Worm (Caenorhabditis elegans) whole organism, early embryonic: Measurements from ENCODE around the gene grp-1.

ENCODE experiments used
- B0310.2 ChIP-seq: sonication (generic microtip); optimal IDR thresholded peaks from 2 replicates; lab custom pipeline; 2016; ENCODE audit warnings: mild to moderate bottlenecking, missing genetic modification characterization, missing compliant biosample characterization
- F13C5.2 ChIP-seq: sonication (generic microtip); optimal IDR thresholded peaks from 2 replicates; lab custom pipeline; 2017; ENCODE audit warnings: mild to moderate bottlenecking, missing genetic modification characterization, inconsistent platforms, missing compliant biosample characterization
- aly-1 ChIP-seq: sonication (generic microtip); optimal IDR thresholded peaks from 2 replicates; lab custom pipeline; 2016; ENCODE audit warnings: missing genetic modification characterization, missing compliant biosample characterization
- ama-1 ChIP-seq: fragments of 150-350 bp; optimal IDR thresholded peaks from 2 replicates; lab custom pipeline; 2014
- ceh-13 ChIP-seq: fragments of 200-800 bp; sonication (Bioruptor generic); optimal IDR thresholded peaks from 2 replicates; lab custom pipeline; 2018; ENCODE audit warnings: mild to moderate bottlenecking, missing genetic modification characterization, missing compliant biosample characterization
- ceh-36 ChIP-seq: sonication (generic microtip); optimal IDR thresholded peaks from 2 replicates; lab custom pipeline; 2016; ENCODE audit warnings: missing genetic modification characterization, inconsistent platforms, missing compliant biosample characterization
- ets-7 ChIP-seq: sonication (generic microtip); optimal IDR thresholded peaks from 2 replicates; lab custom pipeline; 2016; ENCODE audit warnings: missing genotype, missing genetic modification characterization, missing compliant biosample characterization
- flt-1 ChIP-seq: fragments of 200-800 bp; sonication (Bioruptor generic); IDR thresholded peaks from 2 replicates; pipeline ENCODE4 v1.3.6; 2022; ENCODE audit warnings: missing genetic modification characterization, missing compliant biosample characterization
- hmbx-1 ChIP-seq: sonication (generic microtip); optimal IDR thresholded peaks from 2 replicates; lab custom pipeline; 2016; ENCODE audit warnings: mild to moderate bottlenecking, missing genetic modification characterization, missing compliant biosample characterization
- hmg-4 ChIP-seq: fragments of 200-800 bp; sonication (Bioruptor generic); optimal IDR thresholded peaks from 2 replicates; lab custom pipeline; 2018; ENCODE audit warnings: mild to moderate bottlenecking, missing genetic modification characterization, missing compliant biosample characterization
- hnd-1 ChIP-seq: sonication (generic microtip); optimal IDR thresholded peaks from 2 replicates; lab custom pipeline; 2016; ENCODE audit warnings: missing genetic modification characterization, missing compliant biosample characterization
- pes-1 ChIP-seq: fragments of 200-800 bp; sonication (Bioruptor generic); IDR thresholded peaks from 2 replicates; pipeline ENCODE4 v1.3.6; 2022; ENCODE audit warnings: missing genetic modification reagents, missing genetic modification characterization, missing compliant biosample characterization
- scrt-1 ChIP-seq: fragments of 200-800 bp; sonication (Bioruptor generic); IDR thresholded peaks from 2 replicates; pipeline ENCODE4 v1.3.6; 2022; ENCODE audit warnings: missing genetic modification characterization, missing compliant biosample characterization
- sea-1 ChIP-seq: fragments of 200-800 bp; sonication (Bioruptor generic); conservative IDR thresholded peaks from 2 replicates; pipeline ENCODE4 v1.3.6; 2022; ENCODE audit warnings: missing genetic modification characterization, missing compliant biosample characterization
- tbx-11 ChIP-seq: fragments of 200-800 bp; sonication (Bioruptor generic); IDR thresholded peaks from 2 replicates; pipeline ENCODE4 v1.3.6; 2022; ENCODE audit warnings: missing genetic modification characterization, missing compliant biosample characterization
- tbx-37 ChIP-seq: fragments of 200-800 bp; sonication (Bioruptor generic); conservative IDR thresholded peaks from 2 replicates; pipeline ENCODE4 v1.3.6; 2022; ENCODE audit warnings: missing genetic modification reagents, missing genetic modification characterization, missing compliant biosample characterization
- tra-4 ChIP-seq: sonication (generic microtip); optimal IDR thresholded peaks from 2 replicates; lab custom pipeline; 2017; ENCODE audit warnings: missing genetic modification characterization, missing compliant biosample characterization

grp-1 gene

ce11 chrIII:8126978-8127377, 41.5 kb downstream of the grp-1 start:
- no peak for TF ChIP-seq B0310.2 (tag; lab: Kevin White, UChicago)
- peak; percentile 71 for TF ChIP-seq hmg-4 (GFP tag; lab: Kevin White, UChicago)
- TF ChIP-seq sea-1: peak; percentile 54; the same call in 1 of the 2 replicates
- no peak for TF ChIP-seq scrt-1 (GFP tag; lab: Robert Waterston, UW)
- no peak for TF ChIP-seq tbx-37 (GFP tag; lab: Robert Waterston, UW)
- TF ChIP-seq pes-1 (GFP tag; lab: Robert Waterston, UW): no peak
- TF ChIP-seq hmbx-1 (tag; lab: Kevin White, UChicago): no peak
- TF ChIP-seq ama-1 (lab: Kevin White, UChicago): no peak
- no peak for TF ChIP-seq flt-1 (GFP tag; lab: Robert Waterston, UW)
- TF ChIP-seq F13C5.2: peak; percentile 58
- peak; percentile 26 for TF ChIP-seq aly-1 (tag; lab: Kevin White, UChicago)
- no peak for TF ChIP-seq hnd-1 (tag; lab: Kevin White, UChicago)
- TF ChIP-seq ceh-36 (tag; lab: Kevin White, UChicago): no peak

DNA sequence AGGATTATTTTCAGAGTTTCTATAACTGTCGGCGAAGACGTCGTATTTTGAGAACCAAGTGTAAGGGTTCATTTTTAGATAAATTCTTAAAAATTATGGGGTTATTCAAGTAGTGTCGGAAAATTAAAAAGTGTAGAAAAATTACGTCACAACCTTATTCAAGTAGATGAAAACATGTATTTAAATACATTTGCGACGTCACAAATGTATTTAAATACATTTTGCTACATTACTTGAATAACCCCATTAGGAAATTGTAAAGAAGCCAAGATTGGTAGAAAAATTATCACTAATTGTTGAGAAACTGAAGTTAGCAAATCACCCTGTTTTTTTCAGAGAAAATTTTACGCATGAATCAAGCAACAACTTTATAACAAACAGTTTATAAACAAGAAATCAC, 43.7 kb downstream of the grp-1 start:
- TF ChIP-seq tra-4 (tag; lab: Kevin White, UChicago) (no peak), hmg-4 (GFP tag; lab: Kevin White, UChicago) (no peak), aly-1 (tag; lab: Kevin White, UChicago) (no peak), ceh-36 (tag; lab: Kevin White, UChicago) (no peak), B0310.2 (tag; lab: Kevin White, UChicago) (no peak), flt-1 (GFP tag; lab: Robert Waterston, UW) (no peak), hnd-1 (tag; lab: Kevin White, UChicago) (no peak), hmbx-1 (tag; lab: Kevin White, UChicago) (no peak), ceh-13 (no peak), scrt-1 (GFP tag; lab: Robert Waterston, UW) (no peak), ets-7 (tag; lab: Kevin White, UChicago) (no peak), tbx-11 (GFP tag; lab: Robert Waterston, UW) (no peak), sea-1 (no peak), ama-1 (lab: Kevin White, UChicago) (no peak), tbx-37 (GFP tag; lab: Robert Waterston, UW) (no peak)

ce11 chrIII:8130177-8130902, 44.8 kb downstream of the grp-1 start, which contains the start of the genes rpl-21 and C14B9.10:
Gene rpl-21 (minus strand): TSS chrIII:8130227.
Gene C14B9.10 (plus strand): TSS chrIII:8130852.
- peak; percentile 2 for TF ChIP-seq hmg-4 (GFP tag; lab: Kevin White, UChicago)
- peak; percentile 17 for TF ChIP-seq F13C5.2
- no peak for TF ChIP-seq aly-1 (tag; lab: Kevin White, UChicago)

ce11 chrIII:8132496-8132895, 47.0 kb downstream of the grp-1 start:
- TF ChIP-seq tra-4 (tag; lab: Kevin White, UChicago): no peak
- no peak for TF ChIP-seq F13C5.2
- no peak for TF ChIP-seq flt-1 (GFP tag; lab: Robert Waterston, UW)
- peak; percentile 51 for TF ChIP-seq hmg-4 (GFP tag; lab: Kevin White, UChicago)
- no peak for TF ChIP-seq ets-7 (tag; lab: Kevin White, UChicago)

- TF ChIP-seq ama-1 (lab: Kevin White, UChicago) (no peak), tbx-11 (GFP tag; lab: Robert Waterston, UW) (no peak), flt-1 (GFP tag; lab: Robert Waterston, UW) (no peak), scrt-1 (GFP tag; lab: Robert Waterston, UW) (no peak), aly-1 (tag; lab: Kevin White, UChicago) (no peak), tra-4 (tag; lab: Kevin White, UChicago) (no peak), tbx-37 (GFP tag; lab: Robert Waterston, UW) (no peak), hmg-4 (GFP tag; lab: Kevin White, UChicago) (no peak), ceh-13 (no peak), hmbx-1 (tag; lab: Kevin White, UChicago) (no peak), ceh-36 (tag; lab: Kevin White, UChicago) (no peak), pes-1 (GFP tag; lab: Robert Waterston, UW) (no peak), hnd-1 (tag; lab: Kevin White, UChicago) (no peak), B0310.2 (tag; lab: Kevin White, UChicago) (no peak), F13C5.2 (no peak), ets-7 (tag; lab: Kevin White, UChicago) (no peak), sea-1 (no peak)
Observed at ce11 chrIII:8133346-8133745, 47.8 kb downstream of the grp-1 start, which contains the start of gene C14B9.2. Gene C14B9.2 (plus strand): TSS chrIII:8133665.

DNA sequence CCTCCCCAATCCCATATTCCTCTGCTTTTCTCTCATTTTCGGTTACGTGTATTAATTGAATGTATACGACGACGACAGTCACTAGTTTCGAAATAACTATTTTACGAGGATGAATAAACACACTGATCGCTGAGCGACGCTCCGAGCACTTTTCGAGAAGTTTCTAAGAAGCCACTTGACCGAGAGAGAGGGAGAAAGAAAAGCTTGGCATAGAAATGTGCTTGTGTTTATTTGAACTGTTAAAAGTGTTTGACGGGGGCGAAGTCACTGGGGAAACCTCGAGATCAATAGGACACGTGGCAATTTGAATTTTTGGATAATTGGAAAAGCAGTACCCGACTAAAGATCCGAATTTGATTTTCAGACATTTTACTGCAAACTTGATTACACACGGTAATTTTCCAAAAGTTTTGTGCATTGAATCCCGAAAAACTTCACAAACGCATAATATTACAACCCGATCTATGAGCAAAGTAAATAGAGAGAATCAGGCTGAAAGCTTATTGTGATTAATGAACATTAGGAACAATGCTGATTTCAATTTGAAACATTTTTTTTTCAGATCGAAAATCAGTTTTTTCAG, 51.1 kb downstream of the grp-1 start:
- TF ChIP-seq aly-1 (tag; lab: Kevin White, UChicago) (no peak), scrt-1 (GFP tag; lab: Robert Waterston, UW) (no peak), ceh-36 (tag; lab: Kevin White, UChicago) (no peak), ama-1 (lab: Kevin White, UChicago) (peak; percentile 46)

ce11 chrIII:8137777-8138176, 52.3 kb downstream of the grp-1 start, which contains the start of gene hsp-12.2:
Gene hsp-12.2 (plus strand): TSS chrIII:8138077.
- TF ChIP-seq sea-1: no peak
- no peak for TF ChIP-seq tbx-11 (GFP tag; lab: Robert Waterston, UW)
- TF ChIP-seq ets-7 (tag; lab: Kevin White, UChicago): no peak
- no peak for TF ChIP-seq flt-1 (GFP tag; lab: Robert Waterston, UW)
- TF ChIP-seq ceh-36 (tag; lab: Kevin White, UChicago): no peak
- TF ChIP-seq hmg-4 (GFP tag; lab: Kevin White, UChicago): no peak
- no peak for TF ChIP-seq pes-1 (GFP tag; lab: Robert Waterston, UW)
- no peak for TF ChIP-seq ama-1 (lab: Kevin White, UChicago)
- TF ChIP-seq aly-1 (tag; lab: Kevin White, UChicago): no peak
- TF ChIP-seq tbx-37 (GFP tag; lab: Robert Waterston, UW): no peak
- TF ChIP-seq tra-4 (tag; lab: Kevin White, UChicago): no peak
